Worm (Caenorhabditis elegans) whole organism, L2 larva: ENCODE data around the gene F49C12.7.

Source experiments
- C34F6.9 ChIP-seq: fragments of 150-350 bp; optimal IDR thresholded peaks from 2 replicates; lab custom pipeline; 2014; ENCODE audit warnings: missing biosample characterization, missing genetic modification characterization
- R02D3.7 ChIP-seq: fragments of 150-350 bp; optimal IDR thresholded peaks from 2 replicates; lab custom pipeline; 2014; ENCODE audit warnings: missing biosample characterization, missing genetic modification characterization
- blmp-1 ChIP-seq: sonication (generic microtip); optimal IDR thresholded peaks from 2 replicates; lab custom pipeline; 2017; ENCODE audit warnings: missing genetic modification characterization, mild to moderate bottlenecking, missing compliant biosample characterization, antibody characterized with exemption, moderate library complexity; ENCODE audit not compliant: insufficient read depth
- ceh-16 ChIP-seq: fragments of 150-350 bp; optimal IDR thresholded peaks from 2 replicates; lab custom pipeline; 2014; ENCODE audit warnings: missing biosample characterization, missing genetic modification characterization
- dmd-4 ChIP-seq: sonication (generic microtip); optimal IDR thresholded peaks from 2 replicates; lab custom pipeline; 2017; ENCODE audit warnings: missing biosample characterization, missing genetic modification characterization
- egl-27 ChIP-seq: sonication (generic microtip); optimal IDR thresholded peaks from 3 replicates; lab custom pipeline; 2017; ENCODE audit warnings: missing biosample characterization, missing genetic modification reagents, missing genetic modification characterization
- elt-1 ChIP-seq: fragments of 150-350 bp; optimal IDR thresholded peaks from 2 replicates; lab custom pipeline; 2014; ENCODE audit warnings: missing biosample characterization, missing genetic modification characterization
- fos-1 ChIP-seq: fragments of 150-350 bp; optimal IDR thresholded peaks from 2 replicates; lab custom pipeline; 2014; ENCODE audit warnings: missing biosample characterization, missing genetic modification characterization
- gmeb-1 ChIP-seq: fragments of 150-350 bp; optimal IDR thresholded peaks from 2 replicates; lab custom pipeline; 2014; ENCODE audit warnings: missing biosample characterization, missing genetic modification characterization
- lsy-2 ChIP-seq, 2 experiments: fragments of 150-350 bp in 1 of 2; sonication (generic microtip) in 1 of 2; optimal IDR thresholded peaks; 2 replicates each; lab custom pipeline; 2014 to 2017; ENCODE audit warnings: missing biosample characterization in 2 of 2, missing genetic modification characterization in 2 of 2
- mab-5 ChIP-seq: fragments of 150-350 bp; optimal IDR thresholded peaks from 2 replicates; lab custom pipeline; 2014; ENCODE audit warnings: missing biosample characterization, missing genetic modification characterization
- mbf-1 ChIP-seq: sonication (generic microtip); optimal IDR thresholded peaks from 2 replicates; lab custom pipeline; 2017; ENCODE audit warnings: missing biosample characterization, missing genetic modification characterization
- nhr-11 ChIP-seq: fragments of 150-350 bp; optimal IDR thresholded peaks from 2 replicates; lab custom pipeline; 2014; ENCODE audit warnings: missing biosample characterization, missing genetic modification characterization
- nhr-12 ChIP-seq: fragments of 150-350 bp; optimal IDR thresholded peaks from 2 replicates; lab custom pipeline; 2014; ENCODE audit warnings: missing biosample characterization, missing genetic modification characterization
- nhr-129 ChIP-seq: fragments of 150-350 bp; optimal IDR thresholded peaks from 2 replicates; lab custom pipeline; 2014; ENCODE audit warnings: missing biosample characterization, missing genetic modification characterization
- nhr-21 ChIP-seq: fragments of 150-350 bp; optimal IDR thresholded peaks from 2 replicates; lab custom pipeline; 2014; ENCODE audit warnings: missing biosample characterization, missing genetic modification characterization
- nhr-23 ChIP-seq: fragments of 150-350 bp; optimal IDR thresholded peaks from 2 replicates; lab custom pipeline; 2014; ENCODE audit warnings: missing biosample characterization, missing genetic modification reagents, missing genetic modification characterization
- nhr-237 ChIP-seq: fragments of 150-350 bp; optimal IDR thresholded peaks from 2 replicates; lab custom pipeline; 2014; ENCODE audit warnings: missing biosample characterization, missing genetic modification characterization
- nhr-25 ChIP-seq: fragments of 150-350 bp; sonication (generic microtip); optimal IDR thresholded peaks from 3 replicates; lab custom pipeline; 2014; ENCODE audit warnings: missing biosample characterization, missing genetic modification characterization
- skn-1 ChIP-seq: sonication (generic microtip); optimal IDR thresholded peaks from 2 replicates; lab custom pipeline; 2017; ENCODE audit warnings: missing biosample characterization, missing genetic modification characterization
- sma-9 ChIP-seq, 2 experiments: fragments of 150-350 bp in 1 of 2; sonication (generic microtip) in 1 of 2; optimal IDR thresholded peaks; 2 replicates each; lab custom pipeline; 2014 to 2016; ENCODE audit warnings: missing genetic modification characterization in 2 of 2, mild to moderate bottlenecking in 1 of 2, missing biosample characterization in 1 of 2, missing compliant biosample characterization in 1 of 2, missing genetic modification reagents in 1 of 2, moderate library complexity in 1 of 2
- snpc-4 ChIP-seq: fragments of 150-350 bp; optimal IDR thresholded peaks from 2 replicates; lab custom pipeline; 2014; ENCODE audit warnings: missing biosample characterization, missing genetic modification characterization
- unc-55 ChIP-seq: fragments of 150-350 bp; sonication (generic microtip); optimal IDR thresholded peaks from 3 replicates; lab custom pipeline; 2014; ENCODE audit warnings: missing biosample characterization, missing genetic modification reagents, missing genetic modification characterization
- unc-62 ChIP-seq: fragments of 150-350 bp; optimal IDR thresholded peaks from 2 replicates; lab custom pipeline; 2014; ENCODE audit warnings: missing biosample characterization, missing genetic modification reagents, missing genetic modification characterization
- zag-1 ChIP-seq: fragments of 150-350 bp; optimal IDR thresholded peaks from 2 replicates; lab custom pipeline; 2014; ENCODE audit warnings: missing biosample characterization, missing genetic modification characterization

Gene F49C12.7

DNA sequence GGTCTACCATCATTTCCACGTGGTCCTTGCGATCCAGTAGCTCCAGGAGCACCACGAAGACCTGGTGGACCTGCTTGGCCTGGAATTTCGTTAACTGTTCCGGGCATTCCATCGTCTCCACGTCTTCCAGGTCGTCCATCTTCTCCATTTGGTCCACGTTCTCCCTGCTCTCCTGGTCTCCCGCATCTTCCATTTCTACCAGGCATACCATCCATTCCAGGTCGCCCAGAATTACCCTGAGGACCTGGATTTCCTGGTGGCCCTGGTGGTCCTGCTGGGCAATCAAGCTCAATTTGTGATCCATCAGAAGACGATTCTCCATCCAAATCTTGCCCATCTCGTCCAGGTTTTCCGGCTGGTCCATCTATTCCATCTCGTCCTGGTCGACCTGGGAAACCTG, 51.9 kb downstream of the F49C12.7 start:
- TF ChIP-seq nhr-25 (tag; lab: Kevin White, UChicago), result no peak
- TF ChIP-seq nhr-23 (tag; lab: Kevin White, UChicago), result no peak
- no peak for TF ChIP-seq nhr-21 (tag; lab: Kevin White, UChicago)
- TF ChIP-seq ceh-16 (tag; lab: Kevin White, UChicago), result no peak
- TF ChIP-seq egl-27 (tag; lab: Kevin White, UChicago), result no peak
- TF ChIP-seq unc-62 (GFP tag; lab: Kevin White, UChicago), result no peak
- no peak for TF ChIP-seq elt-1
- no peak for TF ChIP-seq nhr-237 (tag; lab: Kevin White, UChicago)
- TF ChIP-seq nhr-12 (tag; lab: Kevin White, UChicago), result no peak
- no peak for TF ChIP-seq sma-9 (GFP tag; optimal IDR thresholded peaks at IDR 0.05; lab: Kevin White, UChicago)
- no peak for TF ChIP-seq sma-9 (tag; optimal IDR thresholded peaks at IDR 0.05; lab: Kevin White, UChicago)

DNA sequence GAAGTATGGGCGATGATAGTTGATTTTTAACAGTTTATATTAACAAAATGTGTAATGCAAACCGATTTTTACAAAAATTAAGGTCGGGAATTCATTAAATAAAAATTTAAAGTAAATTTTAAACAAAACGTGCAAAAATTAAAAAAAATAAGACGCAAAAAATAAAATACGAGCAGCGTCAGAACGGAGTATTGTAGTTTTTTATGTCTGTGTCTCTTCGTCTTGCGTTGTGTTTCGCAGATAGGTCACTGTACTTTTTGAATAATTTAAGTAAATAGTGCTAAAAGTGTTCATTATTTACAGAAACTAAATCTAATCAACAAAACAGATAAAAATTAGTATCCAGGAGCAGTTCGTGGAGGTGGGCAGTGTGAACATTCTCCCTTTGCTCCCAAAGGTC, 52.4 kb downstream of the F49C12.7 start:
- peak; percentile 60 for TF ChIP-seq unc-55 (GFP tag; lab: Kevin White, UChicago)
- TF ChIP-seq sma-9 (GFP tag; optimal IDR thresholded peaks at IDR 0.05; lab: Kevin White, UChicago), result peak; percentile 15
- TF ChIP-seq sma-9 (tag; optimal IDR thresholded peaks at IDR 0.05; lab: Kevin White, UChicago), result no peak
- TF ChIP-seq blmp-1 (tag; lab: Kevin White, UChicago), result no peak
- no peak for TF ChIP-seq egl-27 (tag; lab: Kevin White, UChicago)
- no peak for TF ChIP-seq ceh-16 (tag; lab: Kevin White, UChicago)
- no peak for TF ChIP-seq zag-1 (tag; lab: Kevin White, UChicago)
- no peak for TF ChIP-seq snpc-4 (tag; lab: Kevin White, UChicago)
- TF ChIP-seq gmeb-1 (tag; lab: Kevin White, UChicago), result peak; percentile 44
- TF ChIP-seq mbf-1 (tag; lab: Kevin White, UChicago), result no peak
- peak; percentile 66 for TF ChIP-seq C34F6.9
- TF ChIP-seq fos-1 (tag; lab: Kevin White, UChicago), result no peak
- TF ChIP-seq nhr-21 (tag; lab: Kevin White, UChicago), result no peak
- no peak for TF ChIP-seq R02D3.7 (tag; lab: Kevin White, UChicago)
- peak; percentile 2 for TF ChIP-seq nhr-129 (tag; lab: Kevin White, UChicago)
- TF ChIP-seq dmd-4, result no peak

DNA sequence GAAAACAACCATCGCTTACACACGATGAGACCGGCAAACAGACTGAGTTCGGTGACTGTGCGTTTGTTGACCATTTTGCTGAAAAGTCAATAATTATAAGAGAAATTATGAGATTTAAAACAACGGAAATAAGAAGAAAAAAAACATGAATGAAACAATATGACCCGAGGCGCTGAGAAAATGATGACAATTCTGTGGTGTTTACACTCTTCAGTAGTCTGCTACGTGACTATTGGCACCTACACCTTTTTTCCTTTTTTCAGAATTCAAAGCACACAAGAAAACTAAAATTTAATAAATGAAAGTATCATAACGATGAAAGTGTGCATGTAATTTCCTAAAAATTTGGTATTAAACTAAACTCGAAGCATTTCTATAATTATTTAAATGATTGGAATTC, 53.0 kb downstream of the F49C12.7 start, which contains the start of gene Y11D7A.10:
Gene Y11D7A.10 (minus strand): TSS at position 82 of the 400 bp plus-strand sequence.
- TF ChIP-seq fos-1 (tag; lab: Kevin White, UChicago) (no peak), skn-1 (tag; lab: Kevin White, UChicago) (peak; percentile 80), C34F6.9 (no peak), lsy-2 (tag; optimal IDR thresholded peaks at IDR 0.05; lab: Kevin White, UChicago) (no peak), mab-5 (no peak), nhr-11 (no peak), egl-27 (tag; lab: Kevin White, UChicago) (no peak), mbf-1 (tag; lab: Kevin White, UChicago) (no peak)
